Fruit fly (Drosophila melanogaster): ENCODE data around the gene CG8661.

CG8661 gene

dm6 chrX:17332390-17332789 is 48.1 kb upstream of the CG8661 start:
- TF ChIP-seq CG2712 (tag; optimal IDR thresholded peaks at IDR 0.05) (peak; percentile 32), Usf (GFP tag; optimal IDR thresholded peaks at IDR 0.05) (no peak), D19B (GFP tag; optimal IDR thresholded peaks at IDR 0.05) (peak; percentile 9), dmrt11E (tag; optimal IDR thresholded peaks at IDR 0.05) (peak; percentile 13), phol (tag; optimal IDR thresholded peaks at IDR 0.05) (peak; percentile 6), CG18011 (GFP tag; optimal IDR thresholded peaks at IDR 0.05) (no peak), psq (GFP tag; optimal IDR thresholded peaks at IDR 0.05) (no peak), nom (GFP tag; optimal IDR thresholded peaks at IDR 0.05) (peak; percentile 10), az2 (GFP tag; optimal IDR thresholded peaks at IDR 0.05) (no peak), CG10979 (tag; optimal IDR thresholded peaks at IDR 0.05) (peak; percentile 5), twi (tag; optimal IDR thresholded peaks at IDR 0.05) (no peak), CG18262 (tag; optimal IDR thresholded peaks at IDR 0.05) (peak; percentile 26), Sry-δ (GFP tag; optimal IDR thresholded peaks at IDR 0.05) (no peak), CG14710 (tag; optimal IDR thresholded peaks at IDR 0.05) (peak; percentile 20), D19A (tag; optimal IDR thresholded peaks at IDR 0.05) (peak; percentile 8), CG17361 (GFP tag; IDR thresholded peaks at IDR 0.05) (peak; percentile 30; the same call in 1 of the 3 replicates), unc-4 (GFP tag; IDR thresholded peaks at IDR 0.05; ENCODE audit: partially characterized antibody) (no peak), CG9215 (GFP tag; IDR thresholded peaks at IDR 0.05) (no peak), Pdp1 (GFP tag; optimal IDR thresholded peaks at IDR 0.05) (no peak)

- TF ChIP-seq CG9609 (GFP tag; optimal IDR thresholded peaks at IDR 0.05) = no peak
- no peak for TF ChIP-seq CG12071 (GFP tag; optimal IDR thresholded peaks at IDR 0.05)
- no peak for TF ChIP-seq MBD-R2 (GFP tag; IDR thresholded peaks at IDR 0.05)
- peak; percentile 20 for TF ChIP-seq grn (GFP tag; optimal IDR thresholded peaks at IDR 0.05)
- TF ChIP-seq chinmo (GFP tag; IDR thresholded peaks at IDR 0.05; ENCODE audit: partially characterized antibody) = peak; percentile 81; the same call in 2 of the 4 replicates
- TF ChIP-seq unpg (GFP tag; optimal IDR thresholded peaks at IDR 0.05) = no peak
- TF ChIP-seq ab (GFP tag; optimal IDR thresholded peaks at IDR 0.05) = no peak
- peak; percentile 64; the same call in 1 of the 2 replicates for TF ChIP-seq vvl (GFP tag; IDR thresholded peaks at IDR 0.05)
- TF ChIP-seq sd (tag; optimal IDR thresholded peaks at IDR 0.05) = no peak
- TF ChIP-seq Fer2 (tag; optimal IDR thresholded peaks at IDR 0.05) = no peak
- no peak for TF ChIP-seq CG14667 (GFP tag; IDR thresholded peaks at IDR 0.05)
- TF ChIP-seq Bgb (GFP tag; IDR thresholded peaks at IDR 0.05; ENCODE audit: partially characterized antibody) = no peak
- no peak for TF ChIP-seq CG4707 (GFP tag; optimal IDR thresholded peaks at IDR 0.05)
- TF ChIP-seq CG12942 (GFP tag; optimal IDR thresholded peaks at IDR 0.05) = no peak
- no peak for TF ChIP-seq Opbp (GFP tag; IDR thresholded peaks at IDR 0.05; ENCODE audit: partially characterized antibody)
- TF ChIP-seq Fer1 (GFP tag; optimal IDR thresholded peaks at IDR 0.05) = no peak
- TF ChIP-seq CG11093 (GFP tag; IDR thresholded peaks at IDR 0.05) = no peak
- peak; percentile 56 for TF ChIP-seq gsb-n (tag; optimal IDR thresholded peaks at IDR 0.05)
- TF ChIP-seq toy (GFP tag; IDR thresholded peaks at IDR 0.05) = no peak
- TF ChIP-seq CG3163 (GFP tag; optimal IDR thresholded peaks at IDR 0.05) = no peak
- peak; percentile 22 for TF ChIP-seq CG13894 (tag; optimal IDR thresholded peaks at IDR 0.05)
- peak; percentile 16; the same call in 1 of the 2 replicates for TF ChIP-seq Awh (GFP tag; IDR thresholded peaks at IDR 0.05)
- TF ChIP-seq B-H2 (GFP tag; optimal IDR thresholded peaks at IDR 0.05) = peak; percentile 87
- TF ChIP-seq abd-A (tag; optimal IDR thresholded peaks at IDR 0.05) = peak; percentile 90
These were observed 46.5 kb upstream of the CG8661 start for dm6 chrX:17330678-17331261.
